Fruit fly (Drosophila melanogaster): ENCODE data around the gene ko.

- TF ChIP-seq Mio (GFP tag; optimal IDR thresholded peaks at IDR 0.05) (no peak), OdsH (GFP tag; optimal IDR thresholded peaks at IDR 0.05) (no peak), h (GFP tag; optimal IDR thresholded peaks at IDR 0.05) (no peak), Jra (GFP tag; optimal IDR thresholded peaks at IDR 0.05) (no peak)
Observed at dm6 chr3L:21056290-21056689, 74.7 kb downstream of the ko start.
